Fruit fly (Drosophila melanogaster) whole organism, embryonic: ENCODE results near the gene Setx.

ENCODE experiments used
- ATbp ChIP-seq: fragments of 200-800 bp; sonication (Bioruptor generic); optimal IDR thresholded peaks from 2 replicates; lab custom pipeline; 2017; ENCODE audit warnings: missing biosample characterization, mild to moderate bottlenecking, missing genetic modification characterization, missing genetic modification reagents
- Atf-2 ChIP-seq: fragments of 200-800 bp; sonication (Bioruptor generic); optimal IDR thresholded peaks from 2 replicates; lab custom pipeline; 2016; ENCODE audit warnings: missing biosample characterization, missing genetic modification characterization
- B-H2 ChIP-seq: fragments of 200-800 bp; sonication (Bioruptor generic); optimal IDR thresholded peaks from 2 replicates; lab custom pipeline; 2018; ENCODE audit warnings: missing biosample characterization, mild to moderate bottlenecking, missing genetic modification characterization
- BtbVII ChIP-seq: fragments of 200-800 bp; sonication (Bioruptor generic); optimal IDR thresholded peaks from 3 replicates; lab custom pipeline; 2017; ENCODE audit warnings: missing biosample characterization, mild to moderate bottlenecking, missing genetic modification characterization
- CG11695 ChIP-seq: fragments of 200-800 bp; sonication (Bioruptor generic); IDR thresholded peaks from 3 replicates; pipeline ENCODE4 v1.3.6; 2022; ENCODE audit warnings: missing biosample characterization, missing genetic modification characterization
- CG12659 ChIP-seq: fragments of 200-800 bp; sonication (Bioruptor generic); optimal IDR thresholded peaks from 3 replicates; lab custom pipeline; 2017; ENCODE audit warnings: mild to moderate bottlenecking, missing biosample characterization, missing genetic modification reagents, missing genetic modification characterization
- CG15696 ChIP-seq: fragments of 200-800 bp; sonication (Bioruptor generic); optimal IDR thresholded peaks from 2 replicates; lab custom pipeline; 2019; ENCODE audit warnings: missing biosample characterization, mild to moderate bottlenecking, missing genetic modification characterization, moderate library complexity
- CG17568 ChIP-seq: fragments of 200-800 bp; sonication (Bioruptor generic); optimal IDR thresholded peaks from 2 replicates; lab custom pipeline; 2018; ENCODE audit warnings: missing biosample characterization, mild to moderate bottlenecking, missing genetic modification characterization, moderate library complexity
- CG17802 ChIP-seq: fragments of 200-800 bp; sonication (Bioruptor generic); optimal IDR thresholded peaks from 2 replicates; lab custom pipeline; 2018; ENCODE audit warnings: missing biosample characterization, mild to moderate bottlenecking, missing genetic modification characterization, moderate library complexity
- CG18262 ChIP-seq: fragments of 200-800 bp; optimal IDR thresholded peaks from 3 replicates; lab custom pipeline; 2019; ENCODE audit warnings: missing biosample characterization, mild to moderate bottlenecking, missing genetic modification characterization, moderate library complexity
- CG2889 ChIP-seq: fragments of 200-800 bp; sonication (Bioruptor generic); IDR thresholded peaks from 3 replicates; pipeline ENCODE4 v1.3.6; 2022; ENCODE audit warnings: missing biosample characterization, missing genetic modification characterization
- CG34224 ChIP-seq: fragments of 200-800 bp; sonication (Bioruptor generic); IDR thresholded peaks from 3 replicates; pipeline ENCODE4 v1.3.6; 2022; ENCODE audit warnings: missing biosample characterization, missing genetic modification characterization; ENCODE audit not compliant: partially characterized antibody
- CG34422 ChIP-seq: fragments of 200-800 bp; sonication (Bioruptor generic); IDR thresholded peaks from 3 replicates; pipeline ENCODE4 v1.3.6; 2022; ENCODE audit warnings: missing biosample characterization, missing genetic modification characterization
- CG3726 ChIP-seq: fragments of 200-800 bp; sonication (Bioruptor generic); IDR thresholded peaks from 3 replicates; pipeline ENCODE4, ENCODE4 v1.3.6; 2022; ENCODE audit warnings: missing biosample characterization, missing genetic modification characterization
- CG4328 ChIP-seq: fragments of 200-800 bp; sonication (Bioruptor generic); optimal IDR thresholded peaks from 3 replicates; lab custom pipeline; 2017; ENCODE audit warnings: missing biosample characterization, missing genetic modification reagents, missing genetic modification characterization
- CG4424 ChIP-seq: fragments of 200-800 bp; sonication (Bioruptor generic); optimal IDR thresholded peaks from 3 replicates; lab custom pipeline; 2016; ENCODE audit warnings: missing biosample characterization, missing genetic modification characterization
- CG7963 ChIP-seq: fragments of 200-800 bp; sonication (Bioruptor generic); IDR thresholded peaks from 3 replicates; pipeline ENCODE4 v1.3.6; 2022; ENCODE audit warnings: missing biosample characterization, missing genetic modification characterization; ENCODE audit not compliant: partially characterized antibody
- CG8281 ChIP-seq: fragments of 200-800 bp; sonication (Bioruptor generic); optimal IDR thresholded peaks from 2 replicates; lab custom pipeline; 2018; ENCODE audit warnings: missing biosample characterization, mild to moderate bottlenecking, missing genetic modification characterization, moderate library complexity
- CG9215 ChIP-seq: fragments of 200-800 bp; sonication (Bioruptor generic); IDR thresholded peaks from 2 replicates; pipeline ENCODE4 v1.3.6; 2022; ENCODE audit warnings: missing biosample characterization, missing genetic modification characterization
- CG9932 ChIP-seq: fragments of 200-800 bp; sonication (Bioruptor generic); IDR thresholded peaks from 2 replicates; pipeline ENCODE4 v1.3.6; 2022; ENCODE audit warnings: missing biosample characterization, missing genetic modification characterization
- CHES-1-like ChIP-seq: fragments of 200-800 bp; sonication (Bioruptor generic); optimal IDR thresholded peaks from 2 replicates; lab custom pipeline; 2016; ENCODE audit warnings: missing biosample characterization, missing genetic modification characterization
- CkIIα-i1 ChIP-seq: fragments of 200-800 bp; sonication (Bioruptor generic); IDR thresholded peaks from 2 replicates; pipeline ENCODE4 v1.3.6; 2022; ENCODE audit warnings: missing biosample characterization, missing genetic modification characterization
- Dip3 ChIP-seq: fragments of 200-800 bp; sonication (Bioruptor generic); optimal IDR thresholded peaks from 3 replicates; lab custom pipeline; 2016; ENCODE audit warnings: missing biosample characterization, missing genetic modification characterization
- Dll ChIP-seq: fragments of 200-800 bp; sonication (Bioruptor generic); IDR thresholded peaks from 4 replicates; pipeline ENCODE4 v1.3.6; 2022; ENCODE audit warnings: missing biosample characterization, missing genetic modification characterization; ENCODE audit not compliant: partially characterized antibody
- Dref ChIP-seq: fragments of 200-800 bp; sonication (Bioruptor generic); IDR thresholded peaks from 2 replicates; pipeline ENCODE4 v1.3.6; 2022; ENCODE audit warnings: missing biosample characterization, missing genetic modification characterization
- HLH4C ChIP-seq: fragments of 200-800 bp; sonication (Bioruptor generic); IDR thresholded peaks from 3 replicates; pipeline ENCODE4 v1.3.6; 2022; ENCODE audit warnings: missing biosample characterization, missing genetic modification characterization; ENCODE audit not compliant: partially characterized antibody
- Hr3 ChIP-seq: fragments of 200-800 bp; sonication (Bioruptor generic); optimal IDR thresholded peaks from 3 replicates; lab custom pipeline; 2016; ENCODE audit warnings: missing biosample characterization, missing genetic modification characterization
- MESR4 ChIP-seq: fragments of 200-800 bp; sonication (Bioruptor generic); optimal IDR thresholded peaks from 2 replicates; lab custom pipeline; 2018; ENCODE audit warnings: missing biosample characterization, mild to moderate bottlenecking, missing genetic modification characterization, moderate library complexity
- Med ChIP-seq: fragments of 200-800 bp; sonication (Bioruptor generic); peaks from one replicate; lab custom pipeline; 2016; ENCODE audit warnings: missing biosample characterization, missing genetic modification characterization, mild to moderate bottlenecking, inconsistent platforms, moderate library complexity
- NfI ChIP-seq: fragments of 200-800 bp; sonication (Bioruptor generic); optimal IDR thresholded peaks from 3 replicates; lab custom pipeline; 2018; ENCODE audit warnings: missing biosample characterization, mild to moderate bottlenecking, missing genetic modification characterization, moderate library complexity
- Pdp1 ChIP-seq, 2 experiments: fragments of 200-800 bp; sonication (Bioruptor generic); optimal IDR thresholded peaks; 3 replicates each; lab custom pipeline; 2016; ENCODE audit warnings: missing biosample characterization in 2 of 2, missing genetic modification characterization in 2 of 2, mild to moderate bottlenecking in 1 of 2, moderate library complexity in 1 of 2
- Ssrp ChIP-seq: fragments of 200-800 bp; sonication (Bioruptor generic); optimal IDR thresholded peaks from 2 replicates; lab custom pipeline; 2018; ENCODE audit warnings: missing biosample characterization, mild to moderate bottlenecking, missing genetic modification characterization, moderate library complexity
- Taf1 ChIP-seq: fragments of 200-800 bp; sonication (Bioruptor generic); IDR thresholded peaks from 2 replicates; pipeline ENCODE4 v1.3.6; 2022; ENCODE audit warnings: missing biosample characterization, missing genetic modification characterization
- Trl ChIP-seq, 3 experiments: fragments of >200 bp in 2 of 3; fragments of 200-800 bp in 1 of 3; sonication (Bioruptor generic) in 1 of 3; optimal IDR thresholded peaks; 2 replicates in 1 of 3; 3 replicates in 2 of 3; lab custom pipeline; 2016 to 2017; ENCODE audit warnings: missing biosample characterization in 1 of 3, missing genetic modification characterization in 1 of 3
- abd-A ChIP-seq: fragments of 200-800 bp; sonication (Bioruptor generic); optimal IDR thresholded peaks from 3 replicates; lab custom pipeline; 2019; ENCODE audit warnings: missing biosample characterization, mild to moderate bottlenecking, missing genetic modification characterization, moderate library complexity
- disco-r ChIP-seq: fragments of 200-800 bp; sonication (Bioruptor generic); optimal IDR thresholded peaks from 2 replicates; lab custom pipeline; 2016; ENCODE audit warnings: missing biosample characterization, missing genetic modification characterization
- exex ChIP-seq: fragments of 200-800 bp; sonication (Bioruptor generic); optimal IDR thresholded peaks from 4 replicates; lab custom pipeline; 2018; ENCODE audit warnings: missing biosample characterization, mild to moderate bottlenecking, missing genetic modification characterization, moderate library complexity
- gcm2 ChIP-seq: fragments of 200-800 bp; sonication (Bioruptor generic); optimal IDR thresholded peaks from 2 replicates; lab custom pipeline; 2016; ENCODE audit warnings: missing biosample characterization, missing genetic modification characterization
- insv ChIP-seq, 2 experiments: fragments of 200-800 bp; sonication (Bioruptor generic); optimal IDR thresholded peaks; 3 replicates each; lab custom pipeline; 2016 to 2018; ENCODE audit warnings: missing biosample characterization in 2 of 2, missing genetic modification characterization in 2 of 2
- org-1 ChIP-seq: fragments of 200-800 bp; sonication (Bioruptor generic); optimal IDR thresholded peaks from 2 replicates; lab custom pipeline; 2017; ENCODE audit warnings: missing biosample characterization, missing genetic modification characterization
- pzg ChIP-seq: fragments of 200-800 bp; sonication (Bioruptor generic); optimal IDR thresholded peaks from 3 replicates; lab custom pipeline; 2018; ENCODE audit warnings: missing biosample characterization, mild to moderate bottlenecking, missing genetic modification characterization, moderate library complexity
- seq ChIP-seq: fragments of 200-800 bp; sonication (Bioruptor generic); IDR thresholded peaks from 2 replicates; pipeline ENCODE4 v1.3.6; 2022; ENCODE audit warnings: missing biosample characterization, missing genetic modification characterization
- slp2 ChIP-seq: fragments of 200-800 bp; sonication (Bioruptor generic); optimal IDR thresholded peaks from 2 replicates; lab custom pipeline; 2016; ENCODE audit warnings: missing biosample characterization, missing genetic modification characterization
- sqz ChIP-seq: fragments of 200-800 bp; sonication (Bioruptor generic); optimal IDR thresholded peaks from 3 replicates; lab custom pipeline; 2018; ENCODE audit warnings: missing biosample characterization, mild to moderate bottlenecking, missing genetic modification characterization
- toy ChIP-seq: fragments of 200-800 bp; sonication (Bioruptor generic); IDR thresholded peaks from 2 replicates; pipeline ENCODE4 v1.3.6; 2022; ENCODE audit warnings: missing biosample characterization, missing genetic modification characterization
- ttk ChIP-seq: fragments of 200-800 bp; sonication (Bioruptor generic); IDR thresholded peaks from 2 replicates; pipeline ENCODE4 v2.1.2; 2022; ENCODE audit warnings: missing biosample characterization, missing genetic modification characterization
- tup ChIP-seq: fragments of 200-800 bp; sonication (Bioruptor generic); optimal IDR thresholded peaks from 2 replicates; lab custom pipeline; 2016; ENCODE audit warnings: missing biosample characterization, mild to moderate bottlenecking, missing genetic modification characterization, moderate library complexity
- unc-4 ChIP-seq: fragments of 200-800 bp; sonication (Bioruptor generic); IDR thresholded peaks from 2 replicates; pipeline ENCODE4 v1.3.6; 2022; ENCODE audit warnings: missing biosample characterization, missing genetic modification characterization; ENCODE audit not compliant: partially characterized antibody
- zen2 ChIP-seq: fragments of 200-800 bp; sonication (Bioruptor generic); IDR thresholded peaks from 3 replicates; pipeline ENCODE4 v1.3.6; 2022; ENCODE audit warnings: missing biosample characterization, missing genetic modification characterization; ENCODE audit not compliant: partially characterized antibody
- zfh1 ChIP-seq: fragments of 200-800 bp; sonication (Bioruptor generic); IDR thresholded peaks from 3 replicates; pipeline ENCODE4 v1.3.6; 2022; ENCODE audit warnings: missing biosample characterization, missing genetic modification characterization

Gene Setx

dm6 chr3L:8121590-8121989 is 15.7 kb downstream of the Setx start, which contains the start of gene ldbr (continued):
- TF ChIP-seq CG9932 (GFP tag; lab: Robert Waterston, UW) (no peak), org-1 (GFP tag; lab: Kevin White, UChicago) (no peak), MESR4 (GFP tag; lab: Kevin White, UChicago) (peak; percentile 31), CG15696 (no peak), Trl (optimal IDR thresholded peaks at IDR 0.05; lab: Kevin White, UChicago) (no peak), Trl (GFP tag; optimal IDR thresholded peaks at IDR 0.05; lab: Kevin White, UChicago) (no peak), CG4328 (GFP tag; lab: Kevin White, UChicago) (no peak), Ssrp (tag; lab: Kevin White, UChicago) (no peak), insv (GFP tag; optimal IDR thresholded peaks at IDR 0.05; lab: Kevin White, UChicago) (peak in 1 of 2 experiments; percentile 26), slp2 (GFP tag; lab: Kevin White, UChicago) (no peak), CHES-1-like (GFP tag; lab: Kevin White, UChicago) (no peak), CG4424 (GFP tag; lab: Kevin White, UChicago) (no peak), CG7963 (GFP tag; lab: Robert Waterston, UW) (peak; percentile 56), abd-A (tag; lab: Kevin White, UChicago) (no peak), CG34422 (GFP tag; lab: Robert Waterston, UW) (peak; percentile 36; the same call in 1 of the 3 replicates), CkIIα-i1 (GFP tag; lab: Robert Waterston, UW) (no peak), CG2889 (no peak), Pdp1 (GFP tag; optimal IDR thresholded peaks at IDR 0.05; lab: Kevin White, UChicago) (peak in 1 of 2 experiments; percentile 21), Med (GFP tag; lab: Kevin White, UChicago) (peak; percentile 86), pzg (peak; percentile 64), Hr3 (no peak), CG3726 (no peak), seq (no peak), CG18262 (peak; percentile 15), CG17802 (tag; lab: Kevin White, UChicago) (no peak), Taf1 (GFP tag; lab: Robert Waterston, UW) (no peak), sqz (GFP tag; lab: Kevin White, UChicago) (no peak), Atf-2 (no peak), CG9215 (GFP tag; lab: Robert Waterston, UW) (no peak), Dref (GFP tag; lab: Robert Waterston, UW) (peak; percentile 89), tup (GFP tag; lab: Kevin White, UChicago) (no peak), CG11695 (GFP tag; lab: Robert Waterston, UW) (no peak), zen2 (peak; percentile 30; the same call in 1 of the 3 replicates), CG34224 (GFP tag; lab: Robert Waterston, UW) (peak; percentile 63; the same call in 2 of the 3 replicates), CG8281 (tag; lab: Kevin White, UChicago) (no peak), B-H2 (GFP tag; lab: Kevin White, UChicago) (peak; percentile 64), NfI (GFP tag; lab: Kevin White, UChicago) (peak; percentile 31), unc-4 (GFP tag; lab: Robert Waterston, UW) (peak; percentile 50; the same call in 1 of the 2 replicates), ttk (no peak), gcm2 (GFP tag; lab: Kevin White, UChicago) (no peak), disco-r (GFP tag; lab: Kevin White, UChicago) (no peak), CG12659 (GFP tag; lab: Kevin White, UChicago) (peak; percentile 40), toy (GFP tag; lab: Robert Waterston, UW) (no peak), zfh1 (GFP tag; lab: Robert Waterston, UW) (no peak), BtbVII (GFP tag; lab: Kevin White, UChicago) (no peak), Dll (GFP tag; lab: Robert Waterston, UW) (peak; percentile 61; the same call in 3 of the 4 replicates), Dip3 (no peak), ATbp (GFP tag; lab: Kevin White, UChicago) (peak; percentile 5), CG17568 (GFP tag; lab: Kevin White, UChicago) (no peak), HLH4C (GFP tag; lab: Robert Waterston, UW) (peak; percentile 76), exex (tag; lab: Kevin White, UChicago) (no peak)
